Worm (Caenorhabditis elegans) whole organism, early embryonic: ENCODE measurements around the gene smg-3.

Source experiments
- B0310.2 ChIP-seq: sonication (generic microtip); optimal IDR thresholded peaks from 2 replicates; lab custom pipeline; 2016; ENCODE audit warnings: mild to moderate bottlenecking, missing genetic modification characterization, missing compliant biosample characterization
- F13C5.2 ChIP-seq: sonication (generic microtip); optimal IDR thresholded peaks from 2 replicates; lab custom pipeline; 2017; ENCODE audit warnings: mild to moderate bottlenecking, missing genetic modification characterization, inconsistent platforms, missing compliant biosample characterization
- aly-1 ChIP-seq: sonication (generic microtip); optimal IDR thresholded peaks from 2 replicates; lab custom pipeline; 2016; ENCODE audit warnings: missing genetic modification characterization, missing compliant biosample characterization
- ama-1 ChIP-seq: fragments of 150-350 bp; optimal IDR thresholded peaks from 2 replicates; lab custom pipeline; 2014
- ceh-13 ChIP-seq: fragments of 200-800 bp; sonication (Bioruptor generic); optimal IDR thresholded peaks from 2 replicates; lab custom pipeline; 2018; ENCODE audit warnings: mild to moderate bottlenecking, missing genetic modification characterization, missing compliant biosample characterization
- ceh-36 ChIP-seq: sonication (generic microtip); optimal IDR thresholded peaks from 2 replicates; lab custom pipeline; 2016; ENCODE audit warnings: missing genetic modification characterization, inconsistent platforms, missing compliant biosample characterization
- ets-7 ChIP-seq: sonication (generic microtip); optimal IDR thresholded peaks from 2 replicates; lab custom pipeline; 2016; ENCODE audit warnings: missing genotype, missing genetic modification characterization, missing compliant biosample characterization
- flt-1 ChIP-seq: fragments of 200-800 bp; sonication (Bioruptor generic); IDR thresholded peaks from 2 replicates; pipeline ENCODE4 v1.3.6; 2022; ENCODE audit warnings: missing genetic modification characterization, missing compliant biosample characterization
- hmbx-1 ChIP-seq: sonication (generic microtip); optimal IDR thresholded peaks from 2 replicates; lab custom pipeline; 2016; ENCODE audit warnings: mild to moderate bottlenecking, missing genetic modification characterization, missing compliant biosample characterization
- hmg-4 ChIP-seq: fragments of 200-800 bp; sonication (Bioruptor generic); optimal IDR thresholded peaks from 2 replicates; lab custom pipeline; 2018; ENCODE audit warnings: mild to moderate bottlenecking, missing genetic modification characterization, missing compliant biosample characterization
- hnd-1 ChIP-seq: sonication (generic microtip); optimal IDR thresholded peaks from 2 replicates; lab custom pipeline; 2016; ENCODE audit warnings: missing genetic modification characterization, missing compliant biosample characterization
- pes-1 ChIP-seq: fragments of 200-800 bp; sonication (Bioruptor generic); IDR thresholded peaks from 2 replicates; pipeline ENCODE4 v1.3.6; 2022; ENCODE audit warnings: missing genetic modification reagents, missing genetic modification characterization, missing compliant biosample characterization
- scrt-1 ChIP-seq: fragments of 200-800 bp; sonication (Bioruptor generic); IDR thresholded peaks from 2 replicates; pipeline ENCODE4 v1.3.6; 2022; ENCODE audit warnings: missing genetic modification characterization, missing compliant biosample characterization
- sea-1 ChIP-seq: fragments of 200-800 bp; sonication (Bioruptor generic); conservative IDR thresholded peaks from 2 replicates; pipeline ENCODE4 v1.3.6; 2022; ENCODE audit warnings: missing genetic modification characterization, missing compliant biosample characterization
- tbx-11 ChIP-seq: fragments of 200-800 bp; sonication (Bioruptor generic); IDR thresholded peaks from 2 replicates; pipeline ENCODE4 v1.3.6; 2022; ENCODE audit warnings: missing genetic modification characterization, missing compliant biosample characterization
- tbx-37 ChIP-seq: fragments of 200-800 bp; sonication (Bioruptor generic); conservative IDR thresholded peaks from 2 replicates; pipeline ENCODE4 v1.3.6; 2022; ENCODE audit warnings: missing genetic modification reagents, missing genetic modification characterization, missing compliant biosample characterization
- tra-4 ChIP-seq: sonication (generic microtip); optimal IDR thresholded peaks from 2 replicates; lab custom pipeline; 2017; ENCODE audit warnings: missing genetic modification characterization, missing compliant biosample characterization

smg-3 gene

ce11 chrIV:6372993-6373392, at the start of gene smg-3:
Gene smg-3 (minus strand): TSS chrIV:6373093.
- TF ChIP-seq flt-1 (GFP tag; lab: Robert Waterston, UW), result no peak
- TF ChIP-seq ets-7 (tag; lab: Kevin White, UChicago), result no peak

DNA sequence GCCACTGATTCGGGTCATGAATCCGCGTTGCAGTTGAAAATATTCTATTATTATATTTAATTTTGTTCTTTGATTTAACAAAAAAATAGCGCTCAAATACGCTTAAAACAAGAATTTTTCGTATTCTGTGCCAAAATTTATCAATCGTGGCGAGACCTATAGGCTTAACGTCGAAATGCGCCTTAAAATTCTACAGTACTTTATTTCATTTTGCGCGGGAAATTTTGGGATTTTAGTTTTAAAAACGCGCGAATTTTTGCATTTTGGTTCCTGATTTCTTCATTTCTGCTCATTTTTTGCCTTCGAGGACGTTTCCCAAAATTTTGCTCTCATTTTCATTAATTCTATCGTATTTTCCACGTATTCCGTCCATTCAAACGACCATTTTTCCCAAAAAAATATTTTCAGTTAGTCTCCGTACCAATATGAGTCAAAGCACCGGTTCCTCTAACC, 48.3 kb upstream of the smg-3 start, which contains the start of gene puf-11:
Gene puf-11, plus strand, starts transcription at position 403 of the 453 bp plus-strand sequence.
- TF ChIP-seq hmg-4 (GFP tag; lab: Kevin White, UChicago), result no peak

DNA sequence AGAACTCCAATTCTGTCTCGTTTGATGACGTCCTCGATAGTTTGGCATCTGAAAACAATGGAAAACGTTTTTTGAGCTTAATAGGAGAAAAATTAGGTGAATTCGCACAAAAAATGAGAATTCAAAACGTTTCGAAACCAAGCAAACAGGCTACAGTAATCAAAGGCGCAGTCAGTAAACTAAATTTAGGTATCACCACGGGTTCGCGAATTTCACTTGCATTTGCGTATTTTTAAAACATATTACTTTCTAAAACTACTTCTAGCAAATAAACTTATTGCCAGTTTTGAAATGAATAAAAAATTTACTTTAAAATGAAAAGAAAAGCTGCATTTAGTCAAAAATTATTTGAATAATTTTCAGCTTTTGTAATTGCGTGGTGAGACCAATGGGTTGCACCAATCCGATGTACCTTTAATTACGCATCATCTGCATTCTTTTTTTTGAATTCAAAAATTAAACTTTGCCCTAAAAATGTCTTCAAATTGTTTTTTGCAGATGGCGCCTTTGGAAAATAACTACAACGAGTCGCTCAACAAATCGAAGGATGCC, 46.2 kb upstream of the smg-3 start, which contains the start of the genes Y73B6BL.23 and htp-2:
Gene Y73B6BL.23, minus strand, starts transcription at position 51 of the 552 bp plus-strand sequence.
Gene htp-2, plus strand, starts transcription at position 492 of the 552 bp plus-strand sequence.
- TF ChIP-seq ceh-36 (tag; lab: Kevin White, UChicago), result no peak
- TF ChIP-seq aly-1 (tag; lab: Kevin White, UChicago), result no peak
- no peak for TF ChIP-seq sea-1 (GFP tag; lab: Robert Waterston, UW)
- no peak for TF ChIP-seq ceh-13 (GFP tag; lab: Kevin White, UChicago)
- TF ChIP-seq hnd-1 (tag; lab: Kevin White, UChicago), result no peak
- no peak for TF ChIP-seq ama-1 (lab: Kevin White, UChicago)
- no peak for TF ChIP-seq B0310.2 (tag; lab: Kevin White, UChicago)
- TF ChIP-seq tra-4, result no peak
- TF ChIP-seq scrt-1 (GFP tag; lab: Robert Waterston, UW), result no peak
- no peak for TF ChIP-seq flt-1 (GFP tag; lab: Robert Waterston, UW)
- TF ChIP-seq pes-1 (GFP tag; lab: Robert Waterston, UW), result no peak
- TF ChIP-seq tbx-37 (GFP tag; lab: Robert Waterston, UW), result no peak
- no peak for TF ChIP-seq ets-7 (tag; lab: Kevin White, UChicago)
- no peak for TF ChIP-seq hmbx-1
- TF ChIP-seq F13C5.2 (tag; lab: Kevin White, UChicago), result no peak
- no peak for TF ChIP-seq hmg-4 (GFP tag; lab: Kevin White, UChicago)
- TF ChIP-seq tbx-11 (GFP tag; lab: Robert Waterston, UW), result no peak

- TF ChIP-seq ceh-36 (tag; lab: Kevin White, UChicago) (no peak), hmbx-1 (no peak), aly-1 (tag; lab: Kevin White, UChicago) (no peak), B0310.2 (tag; lab: Kevin White, UChicago) (no peak), ceh-13 (GFP tag; lab: Kevin White, UChicago) (no peak), tbx-37 (GFP tag; lab: Robert Waterston, UW) (no peak), scrt-1 (GFP tag; lab: Robert Waterston, UW) (no peak), hnd-1 (tag; lab: Kevin White, UChicago) (no peak), ets-7 (tag; lab: Kevin White, UChicago) (no peak), hmg-4 (GFP tag; lab: Kevin White, UChicago) (no peak), F13C5.2 (tag; lab: Kevin White, UChicago) (no peak), tbx-11 (GFP tag; lab: Robert Waterston, UW) (no peak), pes-1 (GFP tag; lab: Robert Waterston, UW) (no peak), flt-1 (GFP tag; lab: Robert Waterston, UW) (no peak), tra-4 (no peak), ama-1 (lab: Kevin White, UChicago) (no peak), sea-1 (GFP tag; lab: Robert Waterston, UW) (no peak)
These were observed 44.7 kb upstream of the smg-3 start for ce11 chrIV:6417612-6418011.

DNA sequence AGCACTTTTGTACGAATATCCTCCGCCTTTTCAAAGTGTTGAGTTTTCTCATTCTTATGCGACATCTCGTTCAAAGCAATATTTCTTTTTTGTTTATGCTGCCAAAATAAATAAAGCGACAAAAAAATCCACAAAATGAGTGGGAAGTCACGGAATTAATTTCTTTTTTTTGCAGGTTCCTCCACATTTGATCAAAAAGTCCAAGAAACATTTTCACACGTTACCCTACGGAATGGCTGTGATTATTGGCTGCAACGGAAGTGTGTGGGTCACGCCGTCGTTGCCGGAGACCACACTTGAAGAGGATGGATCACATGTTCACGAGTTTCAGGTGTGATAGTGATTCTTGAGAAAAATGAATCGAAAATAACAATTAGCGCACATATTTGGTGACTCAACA, 43.7 kb upstream of the smg-3 start, which contains the start of gene Y73B6BL.22:
Gene Y73B6BL.22, minus strand, starts transcription at position 101 of the 400 bp plus-strand sequence.
- TF ChIP-seq scrt-1 (GFP tag; lab: Robert Waterston, UW) (no peak), ets-7 (tag; lab: Kevin White, UChicago) (no peak), tbx-11 (GFP tag; lab: Robert Waterston, UW) (no peak), aly-1 (tag; lab: Kevin White, UChicago) (no peak), F13C5.2 (tag; lab: Kevin White, UChicago) (no peak), flt-1 (GFP tag; lab: Robert Waterston, UW) (no peak), ama-1 (lab: Kevin White, UChicago) (no peak), ceh-13 (GFP tag; lab: Kevin White, UChicago) (no peak), ceh-36 (tag; lab: Kevin White, UChicago) (no peak), hmbx-1 (no peak), B0310.2 (tag; lab: Kevin White, UChicago) (no peak), tbx-37 (GFP tag; lab: Robert Waterston, UW) (no peak)

- TF ChIP-seq hmg-4 (GFP tag; lab: Kevin White, UChicago) (no peak), B0310.2 (tag; lab: Kevin White, UChicago) (no peak), tbx-11 (GFP tag; lab: Robert Waterston, UW) (no peak), scrt-1 (GFP tag; lab: Robert Waterston, UW) (no peak), tbx-37 (GFP tag; lab: Robert Waterston, UW) (no peak), flt-1 (GFP tag; lab: Robert Waterston, UW) (no peak), sea-1 (GFP tag; lab: Robert Waterston, UW) (no peak), ets-7 (tag; lab: Kevin White, UChicago) (no peak), hmbx-1 (no peak), aly-1 (tag; lab: Kevin White, UChicago) (no peak), ceh-13 (GFP tag; lab: Kevin White, UChicago) (no peak), ceh-36 (tag; lab: Kevin White, UChicago) (no peak), F13C5.2 (tag; lab: Kevin White, UChicago) (no peak), ama-1 (lab: Kevin White, UChicago) (no peak), hnd-1 (tag; lab: Kevin White, UChicago) (no peak), pes-1 (GFP tag; lab: Robert Waterston, UW) (no peak), tra-4 (no peak)
These were observed 42.3 kb upstream of the smg-3 start, which contains the start of gene exos-2 for ce11 chrIV:6415149-6415548. Gene exos-2 (plus strand): TSS chrIV:6415478.

ce11 chrIV:6413482-6413881, 40.6 kb upstream of the smg-3 start, which contains the start of gene nlp-71:
Gene nlp-71 (minus strand): TSS chrIV:6413582.
- TF ChIP-seq tbx-37 (GFP tag; lab: Robert Waterston, UW), result no peak
